Worm (Caenorhabditis elegans) whole organism, L4 larva: Measurements from ENCODE around the gene trpp-11.

Experiments used
- D1046.2 ChIP-seq: fragments of 200-800 bp; sonication (Bioruptor generic); IDR thresholded peaks from 2 replicates; pipeline ENCODE4 v1.3.6; 2022; ENCODE audit warnings: missing genetic modification characterization, missing compliant biosample characterization
- F10B5.3 ChIP-seq: sonication (generic microtip); optimal IDR thresholded peaks from 2 replicates; lab custom pipeline; 2016; ENCODE audit warnings: mild to moderate bottlenecking, missing genetic modification characterization, missing compliant biosample characterization
- F37D6.2 ChIP-seq: sonication (generic microtip); optimal IDR thresholded peaks from 2 replicates; lab custom pipeline; 2016; ENCODE audit warnings: mild to moderate bottlenecking, missing genetic modification characterization, missing compliant biosample characterization
- F44E2.7 ChIP-seq: fragments of 200-800 bp; sonication (Bioruptor generic); IDR thresholded peaks from 2 replicates; pipeline ENCODE4 v2.1.2; 2022; ENCODE audit warnings: missing genetic modification characterization, missing compliant biosample characterization
- Y105C5A.15 ChIP-seq: fragments of 200-800 bp; sonication (Bioruptor generic); IDR thresholded peaks from 2 replicates; pipeline ENCODE4 v1.3.6; 2022; ENCODE audit warnings: missing genetic modification characterization, missing compliant biosample characterization
- Y48G9A.11 ChIP-seq: fragments of 200-800 bp; sonication (Bioruptor generic); IDR thresholded peaks from 2 replicates; pipeline ENCODE4 v1.3.6; 2022; ENCODE audit warnings: missing genetic modification reagents, missing genetic modification characterization, missing compliant biosample characterization
- aha-1 ChIP-seq: fragments of 150-350 bp; peaks from one replicate; lab custom pipeline; 2014; ENCODE audit warnings: missing biosample characterization, missing genetic modification characterization
- aly-2 ChIP-seq: sonication (generic microtip); optimal IDR thresholded peaks from 2 replicates; lab custom pipeline; 2018; ENCODE audit warnings: missing biosample characterization, missing genetic modification characterization
- arid-1 ChIP-seq: fragments of 200-800 bp; sonication (Bioruptor generic); conservative IDR thresholded peaks from 2 replicates; pipeline ENCODE4 v1.3.6; 2022; ENCODE audit warnings: missing genetic modification reagents, missing genetic modification characterization, missing compliant biosample characterization
- ceh-28 ChIP-seq: fragments of 150-350 bp; optimal IDR thresholded peaks from 2 replicates; lab custom pipeline; 2014; ENCODE audit warnings: missing biosample characterization, missing genetic modification reagents, missing genetic modification characterization
- ceh-44 ChIP-seq: fragments of 200-800 bp; sonication (Bioruptor generic); IDR thresholded peaks from 2 replicates; pipeline ENCODE4 v1.3.6; 2022; ENCODE audit warnings: missing genetic modification reagents, missing genetic modification characterization, missing compliant biosample characterization
- ctbp-1 ChIP-seq: fragments of 200-800 bp; sonication (Bioruptor generic); IDR thresholded peaks from 2 replicates; pipeline ENCODE4 v1.3.6; 2022; ENCODE audit warnings: missing genetic modification reagents, missing genetic modification characterization, missing compliant biosample characterization
- daf-12 ChIP-seq: fragments of 150-350 bp; optimal IDR thresholded peaks from 2 replicates; lab custom pipeline; 2014; ENCODE audit warnings: missing biosample characterization, missing genetic modification reagents, missing genetic modification characterization
- daf-19 ChIP-seq: fragments of 200-800 bp; sonication (Bioruptor generic); conservative IDR thresholded peaks from 2 replicates; pipeline ENCODE4 v1.3.6; 2022; ENCODE audit warnings: missing genetic modification characterization, missing compliant biosample characterization
- duxl-1 ChIP-seq: sonication (generic microtip); optimal IDR thresholded peaks from 2 replicates; lab custom pipeline; 2016; ENCODE audit warnings: mild to moderate bottlenecking, missing genetic modification characterization, moderate library complexity, missing compliant biosample characterization; ENCODE audit not compliant: poor library complexity
- dve-1 ChIP-seq: sonication (generic microtip); optimal IDR thresholded peaks from 2 replicates; lab custom pipeline; 2017; ENCODE audit warnings: antibody characterized with exemption, mild to moderate bottlenecking, missing genetic modification characterization, missing compliant biosample characterization; ENCODE audit not compliant: insufficient read depth
- egl-43 ChIP-seq: fragments of 200-800 bp; sonication (Bioruptor generic); IDR thresholded peaks from 2 replicates; pipeline ENCODE4 v1.3.6; 2022; ENCODE audit warnings: missing genetic modification reagents, missing genetic modification characterization, missing compliant biosample characterization
- fkh-10 ChIP-seq: fragments of 150-350 bp; optimal IDR thresholded peaks from 2 replicates; lab custom pipeline; 2014; ENCODE audit warnings: missing biosample characterization, missing genetic modification reagents, missing genetic modification characterization
- gei-8 ChIP-seq: fragments of 200-800 bp; sonication (Bioruptor generic); optimal IDR thresholded peaks from 2 replicates; lab custom pipeline; 2018; ENCODE audit warnings: mild to moderate bottlenecking, missing genetic modification characterization, missing compliant biosample characterization
- hlh-11 ChIP-seq: fragments of 200-800 bp; sonication (Bioruptor generic); optimal IDR thresholded peaks from 2 replicates; lab custom pipeline; 2018; ENCODE audit warnings: mild to moderate bottlenecking, missing genetic modification characterization, missing compliant biosample characterization
- hlh-30 ChIP-seq: sonication (generic microtip); optimal IDR thresholded peaks from 2 replicates; lab custom pipeline; 2017; ENCODE audit warnings: antibody characterized with exemption, mild to moderate bottlenecking, missing genetic modification characterization, missing compliant biosample characterization; ENCODE audit not compliant: insufficient read depth
- hmg-1.1 ChIP-seq: fragments of 200-800 bp; sonication (Bioruptor generic); IDR thresholded peaks from 2 replicates; pipeline ENCODE4 v1.3.6; 2022; ENCODE audit warnings: missing genetic modification reagents, missing genetic modification characterization, missing compliant biosample characterization
- jun-1 ChIP-seq: fragments of 150-350 bp; optimal IDR thresholded peaks from 2 replicates; lab custom pipeline; 2014; ENCODE audit warnings: missing biosample characterization, missing genetic modification reagents, missing genetic modification characterization
- lin-13 ChIP-seq: fragments of 150-350 bp; optimal IDR thresholded peaks from 2 replicates; lab custom pipeline; 2014; ENCODE audit warnings: missing biosample characterization, missing genetic modification reagents, missing genetic modification characterization
- lin-15B ChIP-seq: fragments of 150-350 bp; sonication (generic microtip); optimal IDR thresholded peaks from 3 replicates; lab custom pipeline; 2014; ENCODE audit warnings: missing biosample characterization, missing genetic modification characterization
- lin-38 ChIP-seq: fragments of 200-800 bp; sonication (Bioruptor generic); IDR thresholded peaks from 2 replicates; pipeline ENCODE4 v1.3.6; 2022; ENCODE audit warnings: missing genetic modification reagents, missing genetic modification characterization, missing compliant biosample characterization
- lsy-2 ChIP-seq, 2 experiments: fragments of 150-350 bp in 1 of 2; sonication (generic microtip) in 1 of 2; optimal IDR thresholded peaks; 2 replicates each; lab custom pipeline; 2014 to 2017; ENCODE audit warnings: missing biosample characterization in 2 of 2, missing genetic modification characterization in 2 of 2
- madf-5 ChIP-seq, 2 experiments: fragments of 200-800 bp; sonication (Bioruptor generic); IDR thresholded peaks; 2 replicates each; pipeline ENCODE4 v1.3.6; 2022; ENCODE audit warnings: missing compliant biosample characterization in 2 of 2, missing genetic modification characterization in 2 of 2
- mdl-1 ChIP-seq, 2 experiments: fragments of 150-350 bp in 1 of 2; sonication (generic microtip) in 1 of 2; optimal IDR thresholded peaks; 2 replicates each; lab custom pipeline; 2014 to 2017; ENCODE audit warnings: missing biosample characterization in 2 of 2, missing genetic modification characterization in 2 of 2
- mdt-29 ChIP-seq: fragments of 200-800 bp; sonication (Bioruptor generic); IDR thresholded peaks from 2 replicates; pipeline ENCODE4 v1.3.6; 2022; ENCODE audit warnings: missing genetic modification reagents, missing genetic modification characterization, missing compliant biosample characterization
- mep-1 ChIP-seq: fragments of 150-350 bp; sonication (generic microtip); optimal IDR thresholded peaks from 3 replicates; lab custom pipeline; 2014; ENCODE audit warnings: missing biosample characterization, missing genetic modification characterization
- mes-2 ChIP-seq: sonication (generic microtip); optimal IDR thresholded peaks from 2 replicates; lab custom pipeline; 2016; ENCODE audit warnings: missing genotype, mild to moderate bottlenecking, missing genetic modification characterization, missing compliant biosample characterization; ENCODE audit not compliant: poor library complexity, severe bottlenecking
- mxl-3 ChIP-seq: fragments of 200-800 bp; sonication (Bioruptor generic); optimal IDR thresholded peaks from 2 replicates; lab custom pipeline; 2018; ENCODE audit warnings: mild to moderate bottlenecking, missing genetic modification characterization, missing compliant biosample characterization
- nhr-11 ChIP-seq: fragments of 150-350 bp; optimal IDR thresholded peaks from 2 replicates; lab custom pipeline; 2014; ENCODE audit warnings: missing biosample characterization, missing genetic modification characterization
- nhr-111 ChIP-seq: fragments of 200-800 bp; sonication (Bioruptor generic); optimal IDR thresholded peaks from 2 replicates; lab custom pipeline; 2018; ENCODE audit warnings: mild to moderate bottlenecking, missing genetic modification characterization, missing compliant biosample characterization
- nhr-28 ChIP-seq: fragments of 150-350 bp; optimal IDR thresholded peaks from 2 replicates; lab custom pipeline; 2014; ENCODE audit warnings: missing biosample characterization, missing genetic modification characterization
- nhr-41 ChIP-seq: fragments of 200-800 bp; sonication (Bioruptor generic); IDR thresholded peaks from 2 replicates; pipeline ENCODE4 v1.3.6; 2022; ENCODE audit warnings: missing genetic modification reagents, missing genetic modification characterization, missing compliant biosample characterization
- nhr-76 ChIP-seq: fragments of 150-350 bp; optimal IDR thresholded peaks from 2 replicates; lab custom pipeline; 2014; ENCODE audit warnings: missing biosample characterization, missing genetic modification characterization
- pqm-1 ChIP-seq: sonication (generic microtip); optimal IDR thresholded peaks from 2 replicates; lab custom pipeline; 2017; ENCODE audit warnings: missing biosample characterization, missing genetic modification characterization
- rbr-2 ChIP-seq: sonication (generic microtip); optimal IDR thresholded peaks from 2 replicates; lab custom pipeline; 2016; ENCODE audit warnings: missing genotype, missing genetic modification characterization, missing compliant biosample characterization
- spr-1 ChIP-seq: sonication (generic microtip); optimal IDR thresholded peaks from 2 replicates; lab custom pipeline; 2016; ENCODE audit warnings: mild to moderate bottlenecking, missing genetic modification characterization, missing compliant biosample characterization
- tra-1 ChIP-seq: fragments of 200-800 bp; sonication (Bioruptor generic); IDR thresholded peaks from 2 replicates; pipeline ENCODE4 v1.3.6; 2022; ENCODE audit warnings: missing genetic modification reagents, missing genetic modification characterization, missing compliant biosample characterization
- unc-130 ChIP-seq: sonication (generic microtip); optimal IDR thresholded peaks from 2 replicates; lab custom pipeline; 2016; ENCODE audit warnings: missing genetic modification reagents, missing genetic modification characterization, missing compliant biosample characterization
- unc-39 ChIP-seq: sonication (generic microtip); optimal IDR thresholded peaks from 2 replicates; lab custom pipeline; 2017; ENCODE audit warnings: missing biosample characterization, missing genetic modification characterization
- vab-7 ChIP-seq: fragments of 200-800 bp; sonication (Bioruptor generic); IDR thresholded peaks from 2 replicates; pipeline ENCODE4 v1.3.6; 2022; ENCODE audit warnings: missing genetic modification reagents, missing genetic modification characterization, missing compliant biosample characterization
- ztf-7 ChIP-seq: fragments of 150-350 bp; optimal IDR thresholded peaks from 2 replicates; lab custom pipeline; 2014; ENCODE audit warnings: missing biosample characterization, missing genetic modification characterization

Gene trpp-11

DNA sequence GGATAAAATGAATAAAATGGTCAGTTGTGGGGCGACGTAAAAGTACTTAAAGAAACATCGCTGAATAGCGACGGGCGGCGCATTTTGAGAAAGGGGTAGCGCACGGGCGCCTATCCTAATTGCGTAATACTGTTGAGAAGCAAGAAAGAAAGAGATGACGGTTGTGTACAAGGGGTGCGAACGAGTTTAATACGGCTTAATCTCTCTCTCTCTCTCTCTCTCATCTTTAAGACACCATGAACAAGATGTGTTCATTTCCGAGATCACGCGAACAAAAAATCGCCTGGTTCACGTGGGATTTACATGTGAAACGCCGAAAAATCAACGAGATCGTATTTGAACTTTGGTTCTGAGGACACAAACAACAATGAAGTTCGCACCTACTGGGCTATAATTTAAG, 35.3 kb upstream of the trpp-11 start (continued):
- TF ChIP-seq ceh-28 (no peak), mxl-3 (GFP tag; lab: Kevin White, UChicago) (peak; percentile 8), daf-19 (GFP tag; lab: Robert Waterston, UW) (no peak), hlh-11 (tag; lab: Kevin White, UChicago) (peak; percentile 58), mdl-1 (tag; optimal IDR thresholded peaks at IDR 0.05; lab: Kevin White, UChicago) (peak in 1 of 2 experiments; percentile 36), Y48G9A.11 (GFP tag; lab: Robert Waterston, UW) (0 out of 2 replicates have a peak, but pooled peaks have one; percentile 10), F44E2.7 (GFP tag; lab: Robert Waterston, UW) (no peak), lin-13 (GFP tag; lab: Kevin White, UChicago) (no peak)
- TF ChIP-seq, all 104 proteins: peak for 6

DNA sequence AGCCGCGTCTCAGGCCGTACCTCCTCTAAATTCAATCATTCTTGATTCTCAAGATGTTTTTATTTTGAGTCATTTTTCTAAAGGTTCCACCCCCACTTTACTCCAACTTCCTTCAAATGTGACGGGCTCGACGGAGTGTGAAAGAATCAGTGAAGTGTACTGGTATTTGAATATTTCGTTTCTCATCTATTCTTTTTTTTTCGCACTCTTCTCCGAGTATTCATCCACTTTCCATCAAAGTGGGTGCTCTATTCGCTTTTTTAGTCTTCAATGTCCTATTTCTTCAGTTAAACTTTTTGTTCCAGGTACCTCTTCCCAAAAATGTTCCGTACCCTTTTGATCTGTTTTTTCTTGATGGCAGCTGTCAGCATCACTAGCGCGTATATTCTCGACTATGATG, 33.5 kb upstream of the trpp-11 start, which contains the start of gene nlp-52:
Gene nlp-52 (plus strand): TSS at position 301 of the 400 bp plus-strand sequence.
- TF ChIP-seq aly-2 (tag; lab: Kevin White, UChicago) (no peak), lin-38 (GFP tag; lab: Robert Waterston, UW) (no peak), vab-7 (no peak), nhr-28 (tag; lab: Kevin White, UChicago) (no peak), unc-39 (no peak), gei-8 (GFP tag; lab: Kevin White, UChicago) (no peak), egl-43 (GFP tag; lab: Robert Waterston, UW) (no peak), dve-1 (tag; lab: Kevin White, UChicago) (no peak), F10B5.3 (tag; lab: Kevin White, UChicago) (no peak), mdl-1 (tag; optimal IDR thresholded peaks at IDR 0.05; lab: Kevin White, UChicago) (no peak), ceh-44 (no peak)
- TF ChIP-seq, all 104 proteins: peak for 0

DNA sequence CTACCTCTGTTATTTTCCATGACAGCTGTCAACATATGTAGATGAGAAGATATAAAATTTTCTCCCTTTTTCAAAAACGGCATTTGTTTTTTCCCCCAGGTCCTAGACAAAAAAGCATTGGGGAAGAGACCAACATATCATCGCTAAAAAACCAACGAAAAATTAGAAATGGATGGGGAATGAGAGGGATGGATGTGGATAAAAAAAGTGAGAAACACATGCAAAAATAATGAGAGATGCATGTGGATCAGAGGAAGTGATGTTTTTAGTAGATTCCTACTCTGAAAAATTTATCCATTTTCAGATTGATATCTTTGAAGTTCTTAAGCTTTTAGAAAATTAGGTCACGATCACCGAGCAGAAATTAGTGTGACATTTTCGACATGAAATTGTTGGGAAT, 32.4 kb upstream of the trpp-11 start:
- no peak for TF ChIP-seq nhr-76 (tag; lab: Kevin White, UChicago)
- no peak for TF ChIP-seq D1046.2 (GFP tag; lab: Robert Waterston, UW)
- no peak for TF ChIP-seq F37D6.2 (tag; lab: Kevin White, UChicago)
- TF ChIP-seq Y105C5A.15 (GFP tag; lab: Robert Waterston, UW) = no peak
- TF ChIP-seq unc-130 = no peak
- TF ChIP-seq madf-5 (GFP tag; IDR thresholded peaks at IDR 0.05; lab: Robert Waterston, UW) = no peak
- TF ChIP-seq arid-1 = no peak
- no peak for TF ChIP-seq nhr-111 (GFP tag; lab: Kevin White, UChicago)
- TF ChIP-seq mdt-29 (GFP tag; lab: Robert Waterston, UW) = no peak
- no peak for TF ChIP-seq lin-13 (GFP tag; lab: Kevin White, UChicago)
- TF ChIP-seq nhr-11 (tag; lab: Kevin White, UChicago) = no peak
- no peak for TF ChIP-seq spr-1 (tag; lab: Kevin White, UChicago)
- TF ChIP-seq pqm-1 (tag; lab: Kevin White, UChicago) = no peak
- TF ChIP-seq hmg-1.1 (GFP tag; lab: Robert Waterston, UW) = no peak
- no peak for TF ChIP-seq ztf-7
- TF ChIP-seq, all 104 proteins: peak for 0

DNA sequence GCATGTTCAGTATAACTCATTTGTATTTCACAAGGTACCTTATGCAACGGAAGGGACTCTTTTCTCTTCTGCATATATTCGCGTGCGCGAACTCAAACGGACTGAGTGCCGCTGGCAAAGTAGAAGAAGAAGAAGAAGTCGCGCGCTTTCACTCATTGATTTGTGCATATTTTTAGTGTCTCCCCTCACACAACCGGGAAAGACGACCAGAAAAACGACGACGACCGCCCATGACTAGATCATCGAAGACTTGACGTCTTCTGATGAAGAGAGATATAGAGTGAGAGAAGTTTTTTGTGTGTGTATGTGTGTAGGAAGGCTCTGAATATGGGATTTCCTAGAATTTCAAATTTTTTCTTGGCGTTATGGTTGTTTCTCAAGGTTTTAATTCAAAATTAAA, 30.5 kb upstream of the trpp-11 start:
- TF ChIP-seq fkh-10 (GFP tag; lab: Kevin White, UChicago) = peak; percentile 86
- TF ChIP-seq lsy-2 (tag; optimal IDR thresholded peaks at IDR 0.05; lab: Kevin White, UChicago) = peak in 1 of 2 experiments; percentile 52
- peak; percentile 57 for TF ChIP-seq rbr-2 (tag; lab: Kevin White, UChicago)
- TF ChIP-seq daf-12 (tag; lab: Kevin White, UChicago) = no peak
- TF ChIP-seq hmg-1.1 (GFP tag; lab: Robert Waterston, UW) = peak; percentile 50; the same call in 1 of the 2 replicates
- no peak for TF ChIP-seq nhr-41 (GFP tag; lab: Robert Waterston, UW)
- TF ChIP-seq daf-19 (GFP tag; lab: Robert Waterston, UW) = 0 out of 2 replicates have a peak, but pooled peaks have one; percentile 16
- TF ChIP-seq lin-15B (tag; lab: Kevin White, UChicago) = no peak
- TF ChIP-seq mes-2 (tag; lab: Kevin White, UChicago) = no peak
- TF ChIP-seq aha-1 (tag; lab: Kevin White, UChicago) = peak; percentile 53
- no peak for TF ChIP-seq gei-8 (GFP tag; lab: Kevin White, UChicago)
- peak; percentile 13 for TF ChIP-seq hlh-30
- TF ChIP-seq duxl-1 (tag; lab: Kevin White, UChicago) = no peak
- TF ChIP-seq tra-1 (GFP tag; lab: Robert Waterston, UW) = no peak
- peak; percentile 31 for TF ChIP-seq mep-1 (tag; lab: Kevin White, UChicago)
- TF ChIP-seq ctbp-1 = 0 out of 2 replicates have a peak, but pooled peaks have one; percentile 32
- TF ChIP-seq nhr-28 (tag; lab: Kevin White, UChicago) = no peak
- TF ChIP-seq jun-1 (tag; lab: Kevin White, UChicago) = no peak
- 0 out of 2 replicates have a peak, but pooled peaks have one; percentile 25 for TF ChIP-seq egl-43 (GFP tag; lab: Robert Waterston, UW)
